Worm (Caenorhabditis elegans): ENCODE measurements around the gene Y6D1A.2.

Gene Y6D1A.2

ce11 chrII:11819824-11820223 lies at the start of gene Y6D1A.2:
Y6D1A.2 (minus strand) TSS chrII:11819924.
- TF ChIP-seq ztf-23 (GFP tag; IDR thresholded peaks at IDR 0.05) (no peak), klf-2 (GFP tag; conservative IDR thresholded peaks at IDR 0.05) (no peak), ref-1 (GFP tag; conservative IDR thresholded peaks at IDR 0.05) (no peak), flt-1 (GFP tag; IDR thresholded peaks at IDR 0.05) (no peak), tab-1 (GFP tag; IDR thresholded peaks at IDR 0.05) (no peak), cog-1 (tag; optimal IDR thresholded peaks at IDR 0.05) (no peak), med-1 (GFP tag; optimal IDR thresholded peaks at IDR 0.05; ENCODE audit: insufficient read depth) (no peak), ztf-29 (GFP tag; IDR thresholded peaks at IDR 0.05) (no peak), T22C8.4 (GFP tag; IDR thresholded peaks at IDR 0.05) (no peak)

- no peak for TF ChIP-seq med-1 (GFP tag; optimal IDR thresholded peaks at IDR 0.05; ENCODE audit: insufficient read depth)
- TF ChIP-seq ztf-23 (GFP tag; IDR thresholded peaks at IDR 0.05) = no peak
- no peak for TF ChIP-seq tab-1 (GFP tag; IDR thresholded peaks at IDR 0.05)
- no peak for TF ChIP-seq T22C8.4 (GFP tag; IDR thresholded peaks at IDR 0.05)
- no peak for TF ChIP-seq klf-2 (GFP tag; conservative IDR thresholded peaks at IDR 0.05)
- no peak for TF ChIP-seq flt-1 (GFP tag; IDR thresholded peaks at IDR 0.05)
- TF ChIP-seq ref-1 (GFP tag; conservative IDR thresholded peaks at IDR 0.05) = no peak
- TF ChIP-seq cog-1 (tag; optimal IDR thresholded peaks at IDR 0.05) = no peak
- no peak for TF ChIP-seq ztf-29 (GFP tag; IDR thresholded peaks at IDR 0.05)
Observed at ce11 chrII:11868893-11869292, 49.2 kb upstream of the Y6D1A.2 start.

- TF ChIP-seq ref-1 (GFP tag; conservative IDR thresholded peaks at IDR 0.05) (no peak), flt-1 (GFP tag; IDR thresholded peaks at IDR 0.05) (no peak), klf-2 (GFP tag; conservative IDR thresholded peaks at IDR 0.05) (no peak), tab-1 (GFP tag; IDR thresholded peaks at IDR 0.05) (no peak), ztf-29 (GFP tag; IDR thresholded peaks at IDR 0.05) (no peak), T22C8.4 (GFP tag; IDR thresholded peaks at IDR 0.05) (no peak), ztf-23 (GFP tag; IDR thresholded peaks at IDR 0.05) (no peak), med-1 (GFP tag; optimal IDR thresholded peaks at IDR 0.05; ENCODE audit: insufficient read depth) (no peak), cog-1 (tag; optimal IDR thresholded peaks at IDR 0.05) (no peak)
Observed at ce11 chrII:11868234-11868633, 48.5 kb upstream of the Y6D1A.2 start, which contains the start of gene col-84. col-84 (plus strand) TSS chrII:11868534.

ce11 chrII:11865644-11866043 lies 45.9 kb upstream of the Y6D1A.2 start, which contains the start of gene K12D12.4:
K12D12.4 (minus strand) TSS chrII:11865744.
- no peak for TF ChIP-seq klf-2 (GFP tag; conservative IDR thresholded peaks at IDR 0.05)

ce11 chrII:11860623-11861079 lies 40.9 kb upstream of the Y6D1A.2 start, which contains the start of gene K12D12.5:
K12D12.5 (plus strand) TSS chrII:11861029.
- TF ChIP-seq ref-1 (GFP tag; conservative IDR thresholded peaks at IDR 0.05) = no peak
- TF ChIP-seq tab-1 (GFP tag; IDR thresholded peaks at IDR 0.05) = no peak
- no peak for TF ChIP-seq ztf-29 (GFP tag; IDR thresholded peaks at IDR 0.05)
- no peak for TF ChIP-seq cog-1 (tag; optimal IDR thresholded peaks at IDR 0.05)
- no peak for TF ChIP-seq med-1 (GFP tag; optimal IDR thresholded peaks at IDR 0.05; ENCODE audit: insufficient read depth)
- TF ChIP-seq ztf-23 (GFP tag; IDR thresholded peaks at IDR 0.05) = no peak
- TF ChIP-seq flt-1 (GFP tag; IDR thresholded peaks at IDR 0.05) = no peak
- TF ChIP-seq klf-2 (GFP tag; conservative IDR thresholded peaks at IDR 0.05) = no peak
- no peak for TF ChIP-seq T22C8.4 (GFP tag; IDR thresholded peaks at IDR 0.05)

- TF ChIP-seq flt-1 (GFP tag; IDR thresholded peaks at IDR 0.05) (no peak), ztf-23 (GFP tag; IDR thresholded peaks at IDR 0.05) (no peak), ztf-29 (GFP tag; IDR thresholded peaks at IDR 0.05) (no peak), cog-1 (tag; optimal IDR thresholded peaks at IDR 0.05) (no peak), ref-1 (GFP tag; conservative IDR thresholded peaks at IDR 0.05) (no peak), klf-2 (GFP tag; conservative IDR thresholded peaks at IDR 0.05) (no peak), tab-1 (GFP tag; IDR thresholded peaks at IDR 0.05) (no peak), T22C8.4 (GFP tag; IDR thresholded peaks at IDR 0.05) (no peak), med-1 (GFP tag; optimal IDR thresholded peaks at IDR 0.05; ENCODE audit: insufficient read depth) (no peak)
Observed at ce11 chrII:11859833-11860232, 40.1 kb upstream of the Y6D1A.2 start.

- TF ChIP-seq ref-1 (GFP tag; conservative IDR thresholded peaks at IDR 0.05) = no peak
- no peak for TF ChIP-seq T22C8.4 (GFP tag; IDR thresholded peaks at IDR 0.05)
- no peak for TF ChIP-seq flt-1 (GFP tag; IDR thresholded peaks at IDR 0.05)
- TF ChIP-seq ztf-23 (GFP tag; IDR thresholded peaks at IDR 0.05) = no peak
- no peak for TF ChIP-seq med-1 (GFP tag; optimal IDR thresholded peaks at IDR 0.05; ENCODE audit: insufficient read depth)
- TF ChIP-seq cog-1 (tag; optimal IDR thresholded peaks at IDR 0.05) = no peak
- TF ChIP-seq tab-1 (GFP tag; IDR thresholded peaks at IDR 0.05) = no peak
- TF ChIP-seq ztf-29 (GFP tag; IDR thresholded peaks at IDR 0.05) = no peak
- TF ChIP-seq klf-2 (GFP tag; conservative IDR thresholded peaks at IDR 0.05) = no peak
Observed at ce11 chrII:11856361-11856760, 36.6 kb upstream of the Y6D1A.2 start, which contains the start of gene clh-1. clh-1 (minus strand) TSS chrII:11856461.

ce11 chrII:11854749-11855148 lies 35.0 kb upstream of the Y6D1A.2 start:
- no peak for TF ChIP-seq ztf-29 (GFP tag; IDR thresholded peaks at IDR 0.05)
- no peak for TF ChIP-seq ref-1 (GFP tag; conservative IDR thresholded peaks at IDR 0.05)
- no peak for TF ChIP-seq cog-1 (tag; optimal IDR thresholded peaks at IDR 0.05)
- no peak for TF ChIP-seq tab-1 (GFP tag; IDR thresholded peaks at IDR 0.05)
- TF ChIP-seq T22C8.4 (GFP tag; IDR thresholded peaks at IDR 0.05) = no peak
- TF ChIP-seq klf-2 (GFP tag; conservative IDR thresholded peaks at IDR 0.05) = no peak
- no peak for TF ChIP-seq med-1 (GFP tag; optimal IDR thresholded peaks at IDR 0.05; ENCODE audit: insufficient read depth)
- no peak for TF ChIP-seq flt-1 (GFP tag; IDR thresholded peaks at IDR 0.05)
- no peak for TF ChIP-seq ztf-23 (GFP tag; IDR thresholded peaks at IDR 0.05)

ce11 chrII:11853108-11853507 lies 33.4 kb upstream of the Y6D1A.2 start:
- no peak for TF ChIP-seq T22C8.4 (GFP tag; IDR thresholded peaks at IDR 0.05)
- no peak for TF ChIP-seq klf-2 (GFP tag; conservative IDR thresholded peaks at IDR 0.05)
- no peak for TF ChIP-seq med-1 (GFP tag; optimal IDR thresholded peaks at IDR 0.05; ENCODE audit: insufficient read depth)
- no peak for TF ChIP-seq flt-1 (GFP tag; IDR thresholded peaks at IDR 0.05)
- no peak for TF ChIP-seq cog-1 (tag; optimal IDR thresholded peaks at IDR 0.05)
- no peak for TF ChIP-seq ztf-23 (GFP tag; IDR thresholded peaks at IDR 0.05)
- TF ChIP-seq tab-1 (GFP tag; IDR thresholded peaks at IDR 0.05) = no peak
- no peak for TF ChIP-seq ref-1 (GFP tag; conservative IDR thresholded peaks at IDR 0.05)

Data from whole organism, midembryonic.